Worm (Caenorhabditis elegans) whole organism, L3 larva: ENCODE measurements around the gene btb-9.

Source experiments
- R02D3.7 ChIP-seq: fragments of 150-350 bp; optimal IDR thresholded peaks from 2 replicates; lab custom pipeline; 2014; ENCODE audit warnings: missing biosample characterization, missing genetic modification characterization
- ZK546.5 ChIP-seq: sonication (generic microtip); optimal IDR thresholded peaks from 2 replicates; lab custom pipeline; 2017; ENCODE audit warnings: missing biosample characterization, missing genetic modification characterization
- ceh-28 ChIP-seq: fragments of 150-350 bp; optimal IDR thresholded peaks from 2 replicates; lab custom pipeline; 2014; ENCODE audit warnings: missing biosample characterization, missing genetic modification reagents, missing genetic modification characterization
- daf-12 ChIP-seq: fragments of 150-350 bp; optimal IDR thresholded peaks from 2 replicates; lab custom pipeline; 2014; ENCODE audit warnings: missing biosample characterization, missing genetic modification reagents, missing genetic modification characterization
- mdl-1 ChIP-seq: fragments of 150-350 bp; optimal IDR thresholded peaks from 2 replicates; lab custom pipeline; 2014; ENCODE audit warnings: missing biosample characterization, missing genetic modification characterization
- nhr-237 ChIP-seq: fragments of 150-350 bp; optimal IDR thresholded peaks from 2 replicates; lab custom pipeline; 2014; ENCODE audit warnings: missing biosample characterization, missing genetic modification characterization
- nhr-28 ChIP-seq: fragments of 150-350 bp; optimal IDR thresholded peaks from 2 replicates; lab custom pipeline; 2014; ENCODE audit warnings: missing biosample characterization, missing genetic modification characterization
- pqm-1 ChIP-seq: fragments of 150-350 bp; optimal IDR thresholded peaks from 2 replicates; lab custom pipeline; 2017; ENCODE audit warnings: missing biosample characterization, missing genetic modification characterization, inconsistent platforms
- skn-1 ChIP-seq: fragments of 150-350 bp; optimal IDR thresholded peaks from 2 replicates; lab custom pipeline; 2014; ENCODE audit warnings: missing biosample characterization, missing genetic modification characterization
- ztf-11 ChIP-seq: fragments of 150-350 bp; optimal IDR thresholded peaks from 2 replicates; lab custom pipeline; 2014; ENCODE audit warnings: missing biosample characterization, missing genetic modification characterization

DNA sequence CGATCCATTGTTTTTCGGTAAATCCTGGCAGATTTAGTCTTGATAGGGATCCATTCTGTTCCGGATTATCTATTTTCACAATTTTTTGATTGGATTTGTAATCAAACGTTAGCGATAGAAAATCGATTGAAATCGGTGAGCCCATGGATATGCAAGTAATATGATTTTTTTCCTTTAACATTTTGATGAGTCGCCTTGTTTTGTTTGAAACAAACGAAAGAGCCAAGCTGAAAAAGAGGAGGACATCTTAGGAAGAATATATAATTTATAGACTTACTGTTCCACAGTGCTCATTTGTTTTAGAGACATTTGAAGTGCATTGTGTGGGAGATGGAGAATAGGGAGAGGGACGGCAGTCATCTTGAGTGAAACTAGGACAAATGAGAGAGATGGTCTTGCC is 39.5 kb upstream of the btb-9 start, which contains the start of the genes fbxb-18 and fbxb-19:
- TF ChIP-seq pqm-1 (tag; lab: Kevin White, UChicago) (no peak), ztf-11 (tag; lab: Kevin White, UChicago) (no peak), mdl-1 (tag; lab: Kevin White, UChicago) (no peak), nhr-28 (tag; lab: Kevin White, UChicago) (no peak), R02D3.7 (no peak), nhr-237 (tag; lab: Kevin White, UChicago) (no peak), ZK546.5 (tag; lab: Kevin White, UChicago) (no peak), daf-12 (tag; lab: Kevin White, UChicago) (no peak), skn-1 (no peak), ceh-28 (tag; lab: Kevin White, UChicago) (no peak)
